Fruit fly (Drosophila melanogaster) whole organism, prepupa: ENCODE results near the gene SecCl.

Experiments used
- Blimp-1 ChIP-seq: fragments of 200-800 bp; sonication (Bioruptor generic); optimal IDR thresholded peaks from 3 replicates; lab custom pipeline; 2017; ENCODE audit warnings: missing biosample characterization, missing genetic modification characterization, mild to moderate bottlenecking, moderate library complexity, missing genetic modification reagents
- CG10631 ChIP-seq: fragments of 200-800 bp; sonication (Bioruptor generic); optimal IDR thresholded peaks from 2 replicates; lab custom pipeline; 2016; ENCODE audit warnings: missing biosample characterization, missing genetic modification characterization
- CG11294 ChIP-seq: fragments of 200-800 bp; sonication (Bioruptor generic); IDR thresholded peaks from 2 replicates; pipeline ENCODE4 v1.3.6; 2022; ENCODE audit warnings: missing biosample characterization, missing genetic modification characterization
- CG11762 ChIP-seq: fragments of 200-800 bp; sonication (Bioruptor generic); optimal IDR thresholded peaks from 3 replicates; lab custom pipeline; 2016; ENCODE audit warnings: missing biosample characterization, missing genetic modification characterization; ENCODE audit not compliant: insufficient read depth
- CG15336 ChIP-seq: fragments of 200-800 bp; sonication (Bioruptor generic); IDR thresholded peaks from 2 replicates; pipeline ENCODE4 v1.3.6; 2022; ENCODE audit warnings: missing biosample characterization, missing genetic modification characterization
- CG1621 ChIP-seq: fragments of 200-800 bp; sonication (Bioruptor generic); optimal IDR thresholded peaks from 3 replicates; lab custom pipeline; 2018; ENCODE audit warnings: missing biosample characterization, mild to moderate bottlenecking, missing genetic modification characterization
- CG3032 ChIP-seq: fragments of 200-800 bp; optimal IDR thresholded peaks from 2 replicates; lab custom pipeline; 2019; ENCODE audit warnings: missing biosample characterization, mild to moderate bottlenecking, missing genetic modification characterization, moderate library complexity
- CG31627 ChIP-seq: fragments of 200-800 bp; sonication (Bioruptor generic); optimal IDR thresholded peaks from 3 replicates; lab custom pipeline; 2016; ENCODE audit warnings: missing biosample characterization, missing genetic modification characterization
- CG32006 ChIP-seq: fragments of 200-800 bp; sonication (Bioruptor generic); optimal IDR thresholded peaks from 3 replicates; lab custom pipeline; 2017; ENCODE audit warnings: missing biosample characterization, mild to moderate bottlenecking, missing genetic modification characterization
- CG3919 ChIP-seq: fragments of 200-800 bp; sonication (Bioruptor generic); optimal IDR thresholded peaks from 3 replicates; lab custom pipeline; 2016; ENCODE audit warnings: missing biosample characterization, missing genetic modification characterization
- CG4318 ChIP-seq: fragments of 200-800 bp; sonication (Bioruptor generic); optimal IDR thresholded peaks from 3 replicates; lab custom pipeline; 2017; ENCODE audit warnings: missing biosample characterization, mild to moderate bottlenecking, missing genetic modification characterization
- CG6163 ChIP-seq: fragments of 200-800 bp; sonication (Bioruptor generic); IDR thresholded peaks from 3 replicates; pipeline ENCODE4 v1.3.6; 2022; ENCODE audit warnings: missing biosample characterization, missing genetic modification characterization
- CG6854 ChIP-seq: fragments of 200-800 bp; sonication (Bioruptor generic); optimal IDR thresholded peaks from 2 replicates; lab custom pipeline; 2017; ENCODE audit warnings: missing biosample characterization, mild to moderate bottlenecking, missing genetic modification characterization
- CG7368 ChIP-seq: fragments of 200-800 bp; sonication (Bioruptor generic); optimal IDR thresholded peaks from 3 replicates; lab custom pipeline; 2016; ENCODE audit warnings: missing biosample characterization, missing genetic modification characterization
- CG8119 ChIP-seq: fragments of 200-800 bp; sonication (Bioruptor generic); IDR thresholded peaks from 3 replicates; pipeline ENCODE4 v1.3.6; 2022; ENCODE audit warnings: missing biosample characterization, missing genetic modification characterization
- CG8319 ChIP-seq: fragments of 200-800 bp; sonication (Bioruptor generic); optimal IDR thresholded peaks from 3 replicates; lab custom pipeline; 2016; ENCODE audit warnings: missing biosample characterization, missing genetic modification characterization
- CG9139 ChIP-seq: fragments of 200-800 bp; sonication (Bioruptor generic); optimal IDR thresholded peaks from 3 replicates; lab custom pipeline; 2017; ENCODE audit warnings: missing biosample characterization, mild to moderate bottlenecking, missing genetic modification characterization
- Eip75B ChIP-seq: fragments of 200-800 bp; sonication (Bioruptor generic); optimal IDR thresholded peaks from 3 replicates; lab custom pipeline; 2016; ENCODE audit warnings: missing biosample characterization, missing genetic modification characterization
- Eip78C ChIP-seq: fragments of 200-800 bp; sonication (Bioruptor generic); peaks from one replicate; lab custom pipeline; 2016; ENCODE audit warnings: missing biosample characterization, missing genetic modification characterization
- Eip93F ChIP-seq: fragments of 200-800 bp; sonication (Bioruptor generic); optimal IDR thresholded peaks from 2 replicates; lab custom pipeline; 2016; ENCODE audit warnings: missing biosample characterization, mild to moderate bottlenecking, missing genetic modification characterization
- Ets21C ChIP-seq: fragments of 200-800 bp; sonication (Bioruptor generic); optimal IDR thresholded peaks from 3 replicates; lab custom pipeline; 2016; ENCODE audit warnings: missing biosample characterization, missing genetic modification characterization
- Ets96B ChIP-seq: fragments of 200-800 bp; optimal IDR thresholded peaks from 2 replicates; lab custom pipeline; 2019; ENCODE audit warnings: missing biosample characterization, mild to moderate bottlenecking, missing genetic modification characterization, moderate library complexity
- Gug ChIP-seq: fragments of 200-800 bp; sonication (Bioruptor generic); IDR thresholded peaks from 2 replicates; pipeline ENCODE4 v1.3.6; 2022; ENCODE audit warnings: missing biosample characterization, missing genetic modification characterization
- Hr38 ChIP-seq: sonication (Bioruptor generic); optimal IDR thresholded peaks from 2 replicates; lab custom pipeline; 2016; ENCODE audit warnings: missing biosample characterization, missing genetic modification characterization
- Hr39 ChIP-seq: fragments of 200-800 bp; sonication (Bioruptor generic); optimal IDR thresholded peaks from 2 replicates; lab custom pipeline; 2016; ENCODE audit warnings: missing biosample characterization, missing genetic modification characterization
- Lpt ChIP-seq: fragments of 200-800 bp; sonication (Bioruptor generic); optimal IDR thresholded peaks from 3 replicates; lab custom pipeline; 2016; ENCODE audit warnings: missing biosample characterization, missing genetic modification characterization
- OdsH ChIP-seq: fragments of 200-800 bp; sonication (Bioruptor generic); optimal IDR thresholded peaks from 3 replicates; lab custom pipeline; 2016; ENCODE audit warnings: missing biosample characterization, missing genetic modification characterization
- Sox102F ChIP-seq: fragments of 200-800 bp; sonication (Bioruptor generic); optimal IDR thresholded peaks from 2 replicates; lab custom pipeline; 2016; ENCODE audit warnings: missing biosample characterization, mild to moderate bottlenecking, missing genetic modification characterization
- Sox14 ChIP-seq: fragments of 200-800 bp; sonication (Bioruptor generic); optimal IDR thresholded peaks from 3 replicates; lab custom pipeline; 2016; ENCODE audit warnings: missing biosample characterization, missing genetic modification characterization
- Sox15 ChIP-seq: fragments of 200-800 bp; sonication (Bioruptor generic); optimal IDR thresholded peaks from 3 replicates; lab custom pipeline; 2016; ENCODE audit warnings: missing biosample characterization, missing genetic modification characterization
- achi ChIP-seq: fragments of 200-800 bp; sonication (Bioruptor generic); optimal IDR thresholded peaks from 3 replicates; lab custom pipeline; 2016; ENCODE audit warnings: missing biosample characterization, missing genetic modification characterization
- acj6 ChIP-seq: fragments of 200-800 bp; sonication (Bioruptor generic); optimal IDR thresholded peaks from 3 replicates; lab custom pipeline; 2016; ENCODE audit warnings: missing biosample characterization, missing genetic modification characterization
- cyc ChIP-seq: fragments of 200-800 bp; sonication (Bioruptor generic); optimal IDR thresholded peaks from 3 replicates; lab custom pipeline; 2016; ENCODE audit warnings: missing biosample characterization, missing genetic modification characterization
- dac ChIP-seq: fragments of 200-800 bp; sonication (Bioruptor generic); optimal IDR thresholded peaks from 2 replicates; lab custom pipeline; 2017; ENCODE audit warnings: missing biosample characterization, mild to moderate bottlenecking, missing genetic modification characterization
- dsx ChIP-seq: fragments of 200-800 bp; optimal IDR thresholded peaks from 3 replicates; lab custom pipeline; 2019; ENCODE audit warnings: missing biosample characterization, mild to moderate bottlenecking, missing genetic modification characterization, moderate library complexity; ENCODE audit not compliant: poor library complexity, severe bottlenecking
- eg ChIP-seq: fragments of 200-800 bp; sonication (Bioruptor generic); IDR thresholded peaks from 3 replicates; pipeline ENCODE4 v1.3.6; 2022; ENCODE audit warnings: missing biosample characterization, missing genetic modification characterization
- esn ChIP-seq: fragments of 200-800 bp; sonication (Bioruptor generic); optimal IDR thresholded peaks from 2 replicates; lab custom pipeline; 2016; ENCODE audit warnings: missing biosample characterization, mild to moderate bottlenecking, missing genetic modification characterization, moderate library complexity
- fd59A ChIP-seq: fragments of 200-800 bp; sonication (Bioruptor generic); optimal IDR thresholded peaks from 2 replicates; lab custom pipeline; 2017; ENCODE audit warnings: missing biosample characterization, mild to moderate bottlenecking, missing genetic modification characterization, missing genetic modification reagents
- fd85E ChIP-seq: fragments of 200-800 bp; sonication (Bioruptor generic); optimal IDR thresholded peaks from 3 replicates; lab custom pipeline; 2016; ENCODE audit warnings: missing biosample characterization, missing genetic modification characterization
- lz ChIP-seq: fragments of 200-800 bp; sonication (Bioruptor generic); optimal IDR thresholded peaks from 3 replicates; lab custom pipeline; 2016; ENCODE audit warnings: missing biosample characterization, missing genetic modification characterization
- net ChIP-seq: fragments of 200-800 bp; sonication (Bioruptor generic); optimal IDR thresholded peaks from 3 replicates; lab custom pipeline; 2016; ENCODE audit warnings: missing biosample characterization, missing genetic modification characterization
- pdm3 ChIP-seq: fragments of 200-800 bp; sonication (Bioruptor generic); optimal IDR thresholded peaks from 3 replicates; lab custom pipeline; 2016; ENCODE audit warnings: missing biosample characterization, missing genetic modification characterization
- spab ChIP-seq: fragments of 200-800 bp; sonication (Bioruptor generic); optimal IDR thresholded peaks from 2 replicates; lab custom pipeline; 2017; ENCODE audit warnings: missing biosample characterization, mild to moderate bottlenecking, missing genetic modification characterization, missing genetic modification reagents
- ss ChIP-seq, 2 experiments: fragments of 200-800 bp; sonication (Bioruptor generic); optimal IDR thresholded peaks; 2 replicates in 1 of 2; 3 replicates in 1 of 2; lab custom pipeline; 2017 to 2018; ENCODE audit warnings: mild to moderate bottlenecking in 2 of 2, missing biosample characterization in 2 of 2, missing genetic modification characterization in 2 of 2, moderate library complexity in 1 of 2
- svp ChIP-seq: fragments of 200-800 bp; sonication (Bioruptor generic); peaks from one replicate; lab custom pipeline; 2016; ENCODE audit warnings: missing biosample characterization, missing genetic modification characterization
- topi ChIP-seq: fragments of 200-800 bp; sonication (Bioruptor generic); optimal IDR thresholded peaks from 3 replicates; lab custom pipeline; 2016; ENCODE audit warnings: missing biosample characterization, missing genetic modification characterization

SecCl gene

dm6 chr3L:17430957-17431585 is 38.9 kb upstream of the SecCl start (continued):
- TF ChIP-seq OdsH (GFP tag; lab: Kevin White, UChicago) (peak; percentile 31), CG32006 (GFP tag; lab: Kevin White, UChicago) (peak; percentile 50), CG10631 (peak; percentile 26), Eip93F (GFP tag; lab: Kevin White, UChicago) (peak; percentile 34), CG7368 (no peak)

- TF ChIP-seq Hr39 (GFP tag; lab: Kevin White, UChicago) (no peak), CG3919 (GFP tag; lab: Kevin White, UChicago) (no peak), CG15336 (GFP tag; lab: Robert Waterston, UW) (0 out of 2 replicates have a peak, but pooled peaks have one; percentile 24), ss (GFP tag; optimal IDR thresholded peaks at IDR 0.05; lab: Kevin White, UChicago) (peak in 1 of 2 experiments; percentile 21), CG8119 (GFP tag; lab: Robert Waterston, UW) (0 out of 3 replicates have a peak, but pooled peaks have one; percentile 16), cyc (no peak), CG11294 (no peak), eg (0 out of 3 replicates have a peak, but pooled peaks have one; percentile 13), dsx (peak; percentile 16), Sox14 (GFP tag; lab: Kevin White, UChicago) (no peak), net (GFP tag; lab: Kevin White, UChicago) (no peak), CG31627 (no peak)
These were observed 37.0 kb upstream of the SecCl start, which contains the start of gene frc for dm6 chr3L:17432947-17433346. Gene frc, minus strand, starts transcription at chr3L:17433190.

- TF ChIP-seq esn (GFP tag; lab: Kevin White, UChicago): peak; percentile 99
- peak; percentile 93 for TF ChIP-seq dac
- TF ChIP-seq ss (GFP tag; optimal IDR thresholded peaks at IDR 0.05; lab: Kevin White, UChicago): peak; percentile 77 to 89
- peak; percentile 98 for TF ChIP-seq net (GFP tag; lab: Kevin White, UChicago)
- peak; percentile 78 for TF ChIP-seq Blimp-1 (GFP tag; lab: Kevin White, UChicago)
- peak; percentile 98 for TF ChIP-seq CG3919 (GFP tag; lab: Kevin White, UChicago)
- TF ChIP-seq acj6 (GFP tag; lab: Kevin White, UChicago): peak; percentile 98
- peak; percentile 99 for TF ChIP-seq pdm3
- peak; percentile 97 for TF ChIP-seq Eip75B (GFP tag; lab: Kevin White, UChicago)
- peak; percentile 95 for TF ChIP-seq Ets96B (tag; lab: Kevin White, UChicago)
- TF ChIP-seq eg: peak; percentile 97
- peak; percentile 99 for TF ChIP-seq Eip78C (GFP tag; lab: Kevin White, UChicago)
- TF ChIP-seq topi (GFP tag; lab: Kevin White, UChicago): peak; percentile 97
- TF ChIP-seq svp (GFP tag; lab: Kevin White, UChicago): peak; percentile 99
- TF ChIP-seq CG3032 (tag; lab: Kevin White, UChicago): peak; percentile 96
- peak; percentile 96 for TF ChIP-seq Lpt
- peak; percentile 98 for TF ChIP-seq cyc
- peak; percentile 96 for TF ChIP-seq achi (GFP tag; lab: Kevin White, UChicago)
- TF ChIP-seq lz (GFP tag; lab: Kevin White, UChicago): peak; percentile 98
- TF ChIP-seq CG1621 (tag; lab: Kevin White, UChicago): peak; percentile 94
- TF ChIP-seq CG6854 (GFP tag; lab: Kevin White, UChicago): peak; percentile 85
- peak; percentile 95 for TF ChIP-seq CG4318 (GFP tag; lab: Kevin White, UChicago)
- peak; percentile 97 for TF ChIP-seq CG6163 (GFP tag; lab: Robert Waterston, UW)
- peak; percentile 88 for TF ChIP-seq fd59A
- TF ChIP-seq Sox15 (GFP tag; lab: Kevin White, UChicago): peak; percentile 97
- peak; percentile 98 for TF ChIP-seq Sox102F (GFP tag; lab: Kevin White, UChicago)
- TF ChIP-seq CG9139 (GFP tag; lab: Kevin White, UChicago): peak; percentile 82
- peak; percentile 98 for TF ChIP-seq Ets21C (GFP tag; lab: Kevin White, UChicago)
- TF ChIP-seq dsx: peak; percentile 90
- TF ChIP-seq CG8319 (GFP tag; lab: Kevin White, UChicago): peak; percentile 95
- peak; percentile 98 for TF ChIP-seq CG10631
- peak; percentile 86 for TF ChIP-seq spab (GFP tag; lab: Kevin White, UChicago)
- peak; percentile 96 for TF ChIP-seq Hr38 (GFP tag; lab: Kevin White, UChicago)
- peak; percentile 99 for TF ChIP-seq Hr39 (GFP tag; lab: Kevin White, UChicago)
- TF ChIP-seq Sox14 (GFP tag; lab: Kevin White, UChicago): peak; percentile 98
- TF ChIP-seq CG8119 (GFP tag; lab: Robert Waterston, UW): peak; percentile 93
- peak; percentile 94 for TF ChIP-seq fd85E (GFP tag; lab: Kevin White, UChicago)
- peak; percentile 97 for TF ChIP-seq CG11762
- peak; percentile 96 for TF ChIP-seq Gug (GFP tag; lab: Robert Waterston, UW)
These were observed 36.4 kb upstream of the SecCl start, which contains the start of the genes Coq4 and CG32176 for dm6 chr3L:17433555-17433954. Gene Coq4, minus strand, starts transcription at chr3L:17433621. Gene CG32176, plus strand, starts transcription at chr3L:17433868.
